Worm (Caenorhabditis elegans) whole organism, L3 larva: Measurements from ENCODE around the gene F36H12.3.

ENCODE experiments used
- ceh-28 ChIP-seq: fragments of 150-350 bp; optimal IDR thresholded peaks from 2 replicates; lab custom pipeline; 2014; ENCODE audit warnings: missing biosample characterization, missing genetic modification reagents, missing genetic modification characterization
- elt-1 ChIP-seq: fragments of 150-350 bp; optimal IDR thresholded peaks from 2 replicates; lab custom pipeline; 2014; ENCODE audit warnings: missing biosample characterization, missing genetic modification characterization
- jun-1 ChIP-seq: fragments of 150-350 bp; optimal IDR thresholded peaks from 2 replicates; lab custom pipeline; 2014; ENCODE audit warnings: missing biosample characterization, missing genetic modification reagents, missing genetic modification characterization
- lin-39 ChIP-seq: fragments of 150-350 bp; optimal IDR thresholded peaks from 2 replicates; lab custom pipeline; 2018; ENCODE audit warnings: missing biosample characterization, missing genetic modification reagents, missing genetic modification characterization
- mdl-1 ChIP-seq: fragments of 150-350 bp; optimal IDR thresholded peaks from 2 replicates; lab custom pipeline; 2014; ENCODE audit warnings: missing biosample characterization, missing genetic modification characterization
- nhr-237 ChIP-seq: fragments of 150-350 bp; optimal IDR thresholded peaks from 2 replicates; lab custom pipeline; 2014; ENCODE audit warnings: missing biosample characterization, missing genetic modification characterization
- nhr-28 ChIP-seq: fragments of 150-350 bp; optimal IDR thresholded peaks from 2 replicates; lab custom pipeline; 2014; ENCODE audit warnings: missing biosample characterization, missing genetic modification characterization
- nhr-76 ChIP-seq: fragments of 150-350 bp; sonication (generic microtip); optimal IDR thresholded peaks from 5 replicates; lab custom pipeline; 2014; ENCODE audit warnings: missing biosample characterization, missing genetic modification characterization
- snpc-4 ChIP-seq: fragments of 150-350 bp; optimal IDR thresholded peaks from 2 replicates; lab custom pipeline; 2014; ENCODE audit warnings: missing biosample characterization, missing genetic modification characterization
- tbx-2 ChIP-seq: sonication (generic microtip); optimal IDR thresholded peaks from 2 replicates; lab custom pipeline; 2016; ENCODE audit warnings: mild to moderate bottlenecking, missing genetic modification characterization, missing compliant biosample characterization
- unc-62 ChIP-seq: fragments of 150-350 bp; sonication (generic microtip); optimal IDR thresholded peaks from 4 replicates; lab custom pipeline; 2014; ENCODE audit warnings: missing biosample characterization, missing genetic modification reagents, missing genetic modification characterization

DNA sequence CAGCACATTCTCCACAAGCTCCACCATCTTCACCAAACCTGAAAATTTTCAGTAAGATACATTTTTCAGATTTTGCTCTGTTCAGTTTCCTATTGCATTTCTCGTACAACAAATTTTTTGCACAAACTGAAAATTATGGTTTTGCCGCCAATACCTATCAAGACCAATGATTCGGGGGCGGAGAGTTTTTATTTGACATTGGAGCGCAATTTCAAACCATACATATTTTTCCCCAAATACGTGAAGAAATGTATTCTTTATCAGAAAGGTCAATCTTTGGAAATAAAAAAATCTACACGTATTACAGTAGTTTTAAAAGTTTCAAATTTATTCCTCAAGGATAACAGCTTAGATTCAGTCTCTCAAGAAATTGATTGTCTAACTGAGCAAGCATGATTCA, 6.1 kb upstream of the F36H12.3 start, which contains the start of gene F36H12.5:
- TF ChIP-seq jun-1 (tag; lab: Kevin White, UChicago) (no peak), nhr-237 (tag; lab: Kevin White, UChicago) (no peak), nhr-28 (tag; lab: Kevin White, UChicago) (no peak), unc-62 (no peak), snpc-4 (tag; lab: Kevin White, UChicago) (no peak), ceh-28 (no peak), nhr-76 (no peak), lin-39 (tag; lab: Kevin White, UChicago) (no peak), tbx-2 (no peak), mdl-1 (tag; lab: Kevin White, UChicago) (no peak), elt-1 (tag; lab: Kevin White, UChicago) (no peak)
